Worm (Caenorhabditis elegans) whole organism, young adult: Measurements from ENCODE around the gene F59A6.3.

Source experiments
- B0019.2 ChIP-seq: fragments of 200-800 bp; sonication (Bioruptor generic); conservative IDR thresholded peaks from 2 replicates; pipeline ENCODE4 v1.3.6; 2022; ENCODE audit warnings: missing genetic modification reagents, missing genetic modification characterization, missing compliant biosample characterization
- C06A6.2 ChIP-seq: fragments of 200-800 bp; sonication (Bioruptor generic); conservative IDR thresholded peaks from 2 replicates; pipeline ENCODE4 v1.3.6; 2022; ENCODE audit warnings: missing genetic modification characterization, missing compliant biosample characterization
- C17E4.6 ChIP-seq: fragments of 200-800 bp; sonication (Bioruptor generic); IDR thresholded peaks from 2 replicates; pipeline ENCODE4 v1.3.6; 2022; ENCODE audit warnings: missing genetic modification reagents, missing genetic modification characterization, missing compliant biosample characterization
- D2030.7 ChIP-seq: fragments of 200-800 bp; sonication (Bioruptor generic); IDR thresholded peaks from 2 replicates; pipeline ENCODE4 v1.3.6; 2022; ENCODE audit warnings: missing genetic modification reagents, missing genetic modification characterization, missing compliant biosample characterization
- F22D6.2 ChIP-seq: sonication (generic microtip); optimal IDR thresholded peaks from 2 replicates; lab custom pipeline; 2016; ENCODE audit warnings: mild to moderate bottlenecking, missing genetic modification characterization, missing compliant biosample characterization
- F23B12.7 ChIP-seq: sonication (generic microtip); optimal IDR thresholded peaks from 2 replicates; lab custom pipeline; 2017; ENCODE audit warnings: missing genetic modification characterization, mild to moderate bottlenecking, missing compliant biosample characterization, antibody characterized with exemption, moderate library complexity; ENCODE audit not compliant: insufficient read depth
- F33H1.4 ChIP-seq: fragments of 200-800 bp; sonication (Bioruptor generic); IDR thresholded peaks from 2 replicates; pipeline ENCODE4 v1.3.6; 2022; ENCODE audit warnings: missing genetic modification reagents, missing genetic modification characterization, missing compliant biosample characterization
- F57C9.4 ChIP-seq: sonication (generic microtip); optimal IDR thresholded peaks from 2 replicates; lab custom pipeline; 2017; ENCODE audit warnings: mild to moderate bottlenecking, missing genetic modification characterization, missing compliant biosample characterization
- K11D2.4 ChIP-seq: fragments of 200-800 bp; sonication (Bioruptor generic); IDR thresholded peaks from 2 replicates; pipeline ENCODE4 v1.3.6; 2022; ENCODE audit warnings: missing genetic modification reagents, missing genetic modification characterization, missing compliant biosample characterization
- T07F8.4 ChIP-seq: sonication (generic microtip); optimal IDR thresholded peaks from 2 replicates; lab custom pipeline; 2016; ENCODE audit warnings: mild to moderate bottlenecking, missing genetic modification characterization, moderate library complexity, missing compliant biosample characterization
- Y53F4B.3 ChIP-seq: fragments of 200-800 bp; sonication (Bioruptor generic); IDR thresholded peaks from 2 replicates; pipeline ENCODE4 v1.3.6; 2022; ENCODE audit warnings: missing genetic modification reagents, missing genetic modification characterization, missing compliant biosample characterization
- Y67H2A.10 ChIP-seq: fragments of 200-800 bp; sonication (Bioruptor generic); conservative IDR thresholded peaks from 2 replicates; pipeline ENCODE4 v1.3.6; 2022; ENCODE audit warnings: missing genetic modification reagents, missing genetic modification characterization, missing compliant biosample characterization
- Y79H2A.3 ChIP-seq: fragments of 200-800 bp; sonication (Bioruptor generic); conservative IDR thresholded peaks from 2 replicates; pipeline ENCODE4 v1.3.6; 2022; ENCODE audit warnings: missing genetic modification reagents, missing genetic modification characterization, missing compliant biosample characterization
- akir-1 ChIP-seq: fragments of 200-800 bp; sonication (Bioruptor generic); optimal IDR thresholded peaks from 2 replicates; lab custom pipeline; 2018; ENCODE audit warnings: mild to moderate bottlenecking, missing genetic modification characterization, moderate library complexity, missing compliant biosample characterization
- attf-6 ChIP-seq: fragments of 200-800 bp; sonication (Bioruptor generic); IDR thresholded peaks from 2 replicates; pipeline ENCODE4 v1.3.6; 2022; ENCODE audit warnings: missing genetic modification reagents, missing genetic modification characterization, missing compliant biosample characterization
- cebp-1 ChIP-seq, 2 experiments: fragments of 200-800 bp in 1 of 2; sonication (Bioruptor generic) in 1 of 2; sonication (generic microtip) in 1 of 2; IDR thresholded peaks in 1 of 2; optimal IDR thresholded peaks in 1 of 2; 2 replicates each; pipeline versions ENCODE4 v1.3.6 to Lab custom; 2017 to 2022; ENCODE audit warnings: missing compliant biosample characterization in 2 of 2, missing genetic modification characterization in 2 of 2, mild to moderate bottlenecking in 1 of 2, missing genetic modification reagents in 1 of 2, moderate library complexity in 1 of 2
- ceh-58 ChIP-seq: fragments of 200-800 bp; sonication (Bioruptor generic); IDR thresholded peaks from 2 replicates; pipeline ENCODE4 v1.3.6; 2022; ENCODE audit warnings: missing genetic modification characterization, missing compliant biosample characterization
- ceh-79 ChIP-seq: sonication (generic microtip); optimal IDR thresholded peaks from 2 replicates; lab custom pipeline; 2017; ENCODE audit warnings: mild to moderate bottlenecking, missing genetic modification characterization, missing compliant biosample characterization
- ceh-91 ChIP-seq: fragments of 200-800 bp; sonication (Bioruptor generic); IDR thresholded peaks from 2 replicates; pipeline ENCODE4 v1.3.6; 2022; ENCODE audit warnings: missing genetic modification reagents, missing genetic modification characterization, missing compliant biosample characterization
- dox-1 ChIP-seq: fragments of 200-800 bp; sonication (Bioruptor generic); IDR thresholded peaks from 2 replicates; pipeline ENCODE4 v1.3.6; 2022; ENCODE audit warnings: missing genetic modification reagents, missing genetic modification characterization, missing compliant biosample characterization
- efl-1 ChIP-seq: fragments of 150-350 bp; optimal IDR thresholded peaks from 2 replicates; lab custom pipeline; 2014; ENCODE audit warnings: missing biosample characterization, missing genetic modification reagents, missing genetic modification characterization
- egl-18 ChIP-seq: fragments of 200-800 bp; sonication (Bioruptor generic); IDR thresholded peaks from 2 replicates; pipeline ENCODE4 v1.3.6; 2022; ENCODE audit warnings: missing genetic modification reagents, missing genetic modification characterization, missing compliant biosample characterization
- gei-17 ChIP-seq: fragments of 200-800 bp; sonication (Bioruptor generic); optimal IDR thresholded peaks from 2 replicates; lab custom pipeline; 2018; ENCODE audit warnings: mild to moderate bottlenecking, missing genetic modification characterization, missing compliant biosample characterization
- let-526 ChIP-seq: fragments of 200-800 bp; sonication (Bioruptor generic); IDR thresholded peaks from 2 replicates; pipeline ENCODE4 v1.3.6; 2022; ENCODE audit warnings: missing genetic modification reagents, missing genetic modification characterization, missing compliant biosample characterization
- lin-26 ChIP-seq: fragments of 200-800 bp; sonication (Bioruptor generic); IDR thresholded peaks from 2 replicates; pipeline ENCODE4 v1.3.6; 2022; ENCODE audit warnings: missing genetic modification reagents, missing genetic modification characterization, missing compliant biosample characterization
- lin-35 ChIP-seq, 3 experiments: fragments of 150-350 bp in 2 of 3; sonication (generic microtip) in 1 of 3; optimal IDR thresholded peaks; 2 replicates each; lab custom pipeline; 2014 to 2018; ENCODE audit warnings: missing biosample characterization in 3 of 3, missing genetic modification characterization in 3 of 3, missing genetic modification reagents in 3 of 3
- lin-40 ChIP-seq: sonication (generic microtip); optimal IDR thresholded peaks from 2 replicates; lab custom pipeline; 2016; ENCODE audit warnings: missing genetic modification characterization, mild to moderate bottlenecking, missing compliant biosample characterization, missing genotype, missing genetic modification reagents
- lin-54 ChIP-seq: fragments of 200-800 bp; sonication (Bioruptor generic); optimal IDR thresholded peaks from 2 replicates; lab custom pipeline; 2018; ENCODE audit warnings: mild to moderate bottlenecking, missing genetic modification characterization, missing compliant biosample characterization
- lir-1 ChIP-seq: fragments of 200-800 bp; sonication (Bioruptor generic); conservative IDR thresholded peaks from 2 replicates; pipeline ENCODE4 v1.3.6; 2022; ENCODE audit warnings: missing genetic modification reagents, missing genetic modification characterization, missing compliant biosample characterization
- lsl-1 ChIP-seq: fragments of 200-800 bp; sonication (Bioruptor generic); optimal IDR thresholded peaks from 2 replicates; lab custom pipeline; 2018; ENCODE audit warnings: mild to moderate bottlenecking, missing genetic modification characterization, moderate library complexity, missing compliant biosample characterization
- lsy-27 ChIP-seq: sonication (generic microtip); optimal IDR thresholded peaks from 2 replicates; lab custom pipeline; 2017; ENCODE audit warnings: missing genetic modification characterization, mild to moderate bottlenecking, missing compliant biosample characterization, antibody characterized with exemption, missing genotype, borderline replicate concordance; ENCODE audit not compliant: insufficient read depth
- nfya-1 ChIP-seq: sonication (generic microtip); optimal IDR thresholded peaks from 2 replicates; lab custom pipeline; 2017; ENCODE audit warnings: antibody characterized with exemption, missing compliant biosample characterization, missing genetic modification characterization, borderline replicate concordance; ENCODE audit not compliant: insufficient read depth
- nfyb-1 ChIP-seq: fragments of 200-800 bp; sonication (Bioruptor generic); IDR thresholded peaks from 2 replicates; pipeline ENCODE4 v1.3.6; 2022; ENCODE audit warnings: missing genetic modification reagents, missing genetic modification characterization, missing compliant biosample characterization
- nhr-27 ChIP-seq: fragments of 200-800 bp; sonication (Bioruptor generic); optimal IDR thresholded peaks from 2 replicates; lab custom pipeline; 2018; ENCODE audit warnings: mild to moderate bottlenecking, missing genetic modification characterization, moderate library complexity, missing compliant biosample characterization
- rpc-1 ChIP-seq, 2 experiments: fragments of 150-350 bp in 1 of 2; sonication (generic microtip) in 1 of 2; optimal IDR thresholded peaks; 2 replicates each; lab custom pipeline; 2014 to 2018; ENCODE audit warnings: missing biosample characterization in 1 of 2, missing genetic modification characterization in 1 of 2, missing genetic modification reagents in 1 of 2, missing genotype in 1 of 2
- sdz-38 ChIP-seq: sonication (generic microtip); optimal IDR thresholded peaks from 2 replicates; lab custom pipeline; 2016; ENCODE audit warnings: missing genotype, missing genetic modification characterization, missing compliant biosample characterization
- snpc-1.1 ChIP-seq: sonication (generic microtip); optimal IDR thresholded peaks from 2 replicates; lab custom pipeline; 2017; ENCODE audit warnings: missing genetic modification characterization, mild to moderate bottlenecking, missing compliant biosample characterization, antibody characterized with exemption, moderate library complexity, missing genotype, missing genetic modification reagents; ENCODE audit not compliant: insufficient read depth
- snpc-1.3 ChIP-seq: sonication (generic microtip); optimal IDR thresholded peaks from 2 replicates; lab custom pipeline; 2017; ENCODE audit warnings: missing genetic modification characterization, mild to moderate bottlenecking, missing compliant biosample characterization, antibody characterized with exemption, moderate library complexity, missing genotype, missing genetic modification reagents; ENCODE audit not compliant: insufficient read depth
- snpc-4 ChIP-seq, 5 experiments: fragments of 150-350 bp in 1 of 5; sonication (generic microtip) in 4 of 5; optimal IDR thresholded peaks; 2 replicates each; lab custom pipeline; 2014 to 2018; ENCODE audit warnings: missing genetic modification characterization in 5 of 5, missing biosample characterization in 3 of 5, antibody characterized with exemption in 2 of 5, mild to moderate bottlenecking in 2 of 5, missing compliant biosample characterization in 2 of 5, missing genotype in 2 of 5, moderate library complexity in 2 of 5, missing genetic modification reagents in 1 of 5
- sptf-2 ChIP-seq: fragments of 200-800 bp; sonication (Bioruptor generic); optimal IDR thresholded peaks from 2 replicates; lab custom pipeline; 2018; ENCODE audit warnings: mild to moderate bottlenecking, missing genetic modification characterization, missing compliant biosample characterization
- tbp1 ChIP-seq: fragments of 200-800 bp; sonication (Bioruptor generic); optimal IDR thresholded peaks from 2 replicates; lab custom pipeline; 2018; ENCODE audit warnings: mild to moderate bottlenecking, missing genetic modification characterization, missing compliant biosample characterization
- unc-130 ChIP-seq: sonication (generic microtip); optimal IDR thresholded peaks from 2 replicates; lab custom pipeline; 2016; ENCODE audit warnings: missing genetic modification reagents, missing genetic modification characterization, missing compliant biosample characterization
- ztf-18 ChIP-seq: sonication (generic microtip); optimal IDR thresholded peaks from 2 replicates; lab custom pipeline; 2016; ENCODE audit warnings: missing genotype, mild to moderate bottlenecking, missing genetic modification characterization, missing compliant biosample characterization
- ztf-26 ChIP-seq: sonication (generic microtip); optimal IDR thresholded peaks from 2 replicates; lab custom pipeline; 2017; ENCODE audit warnings: missing genetic modification characterization, missing compliant biosample characterization
- ztf-28 ChIP-seq: fragments of 200-800 bp; sonication (Bioruptor generic); IDR thresholded peaks from 2 replicates; pipeline ENCODE4 v1.3.6; 2022; ENCODE audit warnings: missing genetic modification reagents, missing genetic modification characterization, missing compliant biosample characterization

F59A6.3 gene

DNA sequence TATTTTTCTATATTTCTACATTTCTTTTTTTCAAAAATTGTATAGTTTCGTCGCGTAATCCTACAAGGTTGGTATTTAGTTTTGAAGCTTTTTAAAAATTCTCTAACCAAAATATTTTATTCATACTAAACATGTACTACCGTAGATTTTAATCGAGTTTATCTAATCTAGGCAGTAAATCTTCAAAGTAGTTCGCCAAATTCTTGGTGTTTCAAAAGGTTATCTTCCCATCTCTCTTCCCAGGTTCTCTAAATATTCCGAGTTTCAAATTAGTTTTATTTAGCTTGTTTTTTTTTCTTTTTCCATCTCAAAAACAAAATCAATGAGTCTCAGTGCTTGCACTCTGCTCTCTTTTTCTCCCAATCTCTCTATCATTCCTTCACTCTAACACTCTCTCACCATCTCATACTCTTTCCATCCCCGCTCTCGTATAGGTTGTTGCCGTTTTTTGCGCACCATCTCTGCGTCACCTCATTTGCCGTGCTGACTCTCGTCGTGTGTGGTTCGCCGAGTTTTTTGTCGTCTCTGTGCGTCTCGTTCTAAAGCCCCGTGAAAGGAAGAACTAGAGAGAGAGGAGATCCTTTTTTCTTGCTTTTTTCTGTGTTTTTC lies 8.9 kb downstream of the F59A6.3 start (continued):
- TF ChIP-seq nhr-27 (tag; lab: Kevin White, UChicago): no peak
- no peak for TF ChIP-seq nfya-1 (tag; lab: Kevin White, UChicago)
- TF ChIP-seq lsy-27 (tag; lab: Kevin White, UChicago): no peak
- no peak for TF ChIP-seq snpc-1.3 (tag; lab: Kevin White, UChicago)
- TF ChIP-seq dox-1 (GFP tag; lab: Robert Waterston, UW): peak; percentile 60
- TF ChIP-seq lin-54 (GFP tag; lab: Kevin White, UChicago): no peak
- no peak for TF ChIP-seq lin-35 (GFP tag; optimal IDR thresholded peaks at IDR 0.05; lab: Kevin White, UChicago)
- no peak for TF ChIP-seq snpc-4 (GFP tag; optimal IDR thresholded peaks at IDR 0.05; lab: Kevin White, UChicago)
- peak in 2 of 4 experiments; percentile 35 to 52 for TF ChIP-seq snpc-4 (tag; optimal IDR thresholded peaks at IDR 0.05; lab: Kevin White, UChicago)
- peak; percentile 80 for TF ChIP-seq lin-40 (tag; lab: Kevin White, UChicago)
- no peak for TF ChIP-seq lsl-1 (GFP tag; lab: Kevin White, UChicago)
- no peak for TF ChIP-seq C06A6.2 (GFP tag; lab: Robert Waterston, UW)
- no peak for TF ChIP-seq akir-1 (GFP tag; lab: Kevin White, UChicago)
- TF ChIP-seq C17E4.6 (GFP tag; lab: Robert Waterston, UW): no peak
- no peak for TF ChIP-seq D2030.7 (GFP tag; lab: Robert Waterston, UW)
- TF ChIP-seq tbp1: no peak
- TF ChIP-seq ceh-91: no peak
- no peak for TF ChIP-seq ceh-58
- peak; percentile 17 for TF ChIP-seq ztf-18 (tag; lab: Kevin White, UChicago)
- no peak for TF ChIP-seq B0019.2 (GFP tag; lab: Robert Waterston, UW)
- no peak for TF ChIP-seq let-526 (GFP tag; lab: Robert Waterston, UW)
- peak; percentile 43; the same call in 1 of the 2 replicates for TF ChIP-seq lin-26 (GFP tag; lab: Robert Waterston, UW)
- TF ChIP-seq Y79H2A.3: no peak
- no peak for TF ChIP-seq F57C9.4 (tag; lab: Kevin White, UChicago)
- no peak for TF ChIP-seq attf-6 (GFP tag; lab: Robert Waterston, UW)
- TF ChIP-seq ztf-28 (GFP tag; lab: Robert Waterston, UW): no peak
- no peak for TF ChIP-seq T07F8.4 (tag; lab: Kevin White, UChicago)
- no peak for TF ChIP-seq ztf-26 (tag; lab: Kevin White, UChicago)
- no peak for TF ChIP-seq F22D6.2
- TF ChIP-seq efl-1 (GFP tag; lab: Kevin White, UChicago): no peak
- TF ChIP-seq Y53F4B.3 (GFP tag; lab: Robert Waterston, UW): no peak
- TF ChIP-seq lir-1 (GFP tag; lab: Robert Waterston, UW): no peak
- TF ChIP-seq ceh-79 (tag; lab: Kevin White, UChicago): no peak
- TF ChIP-seq cebp-1 (GFP tag; IDR thresholded peaks at IDR 0.05; lab: Robert Waterston, UW): no peak
- TF ChIP-seq cebp-1 (tag; optimal IDR thresholded peaks at IDR 0.05; lab: Kevin White, UChicago): peak; percentile 66
- no peak for TF ChIP-seq gei-17 (GFP tag; lab: Kevin White, UChicago)
- no peak for TF ChIP-seq F33H1.4 (GFP tag; lab: Robert Waterston, UW)
- TF ChIP-seq K11D2.4 (GFP tag; lab: Robert Waterston, UW): peak; percentile 74; the same call in 1 of the 2 replicates
- no peak for TF ChIP-seq snpc-1.1 (tag; lab: Kevin White, UChicago)
- TF ChIP-seq rpc-1 (optimal IDR thresholded peaks at IDR 0.05; lab: Kevin White, UChicago): no peak
- TF ChIP-seq rpc-1 (tag; optimal IDR thresholded peaks at IDR 0.05; lab: Kevin White, UChicago): no peak
- no peak for TF ChIP-seq egl-18 (GFP tag; lab: Robert Waterston, UW)
- no peak for TF ChIP-seq F23B12.7 (tag; lab: Kevin White, UChicago)
- no peak for TF ChIP-seq sdz-38
- TF ChIP-seq unc-130: no peak
- TF ChIP-seq nfyb-1 (GFP tag; lab: Robert Waterston, UW): 0 out of 2 replicates have a peak, but pooled peaks have one; percentile 16
- TF ChIP-seq sptf-2 (GFP tag; lab: Kevin White, UChicago): no peak
- no peak for TF ChIP-seq Y67H2A.10 (GFP tag; lab: Robert Waterston, UW)
